Worm (Caenorhabditis elegans) whole organism, L4/young adult: ENCODE measurements around the gene col-146.

Source experiments
- W03F9.2 ChIP-seq: fragments of 150-350 bp; optimal IDR thresholded peaks from 2 replicates; lab custom pipeline; 2014; ENCODE audit warnings: missing biosample characterization, missing genetic modification characterization
- him-1 ChIP-seq: sonication (generic microtip); optimal IDR thresholded peaks from 2 replicates; lab custom pipeline; 2016; ENCODE audit warnings: missing genotype, missing genetic modification reagents, missing genetic modification characterization, missing compliant biosample characterization

DNA sequence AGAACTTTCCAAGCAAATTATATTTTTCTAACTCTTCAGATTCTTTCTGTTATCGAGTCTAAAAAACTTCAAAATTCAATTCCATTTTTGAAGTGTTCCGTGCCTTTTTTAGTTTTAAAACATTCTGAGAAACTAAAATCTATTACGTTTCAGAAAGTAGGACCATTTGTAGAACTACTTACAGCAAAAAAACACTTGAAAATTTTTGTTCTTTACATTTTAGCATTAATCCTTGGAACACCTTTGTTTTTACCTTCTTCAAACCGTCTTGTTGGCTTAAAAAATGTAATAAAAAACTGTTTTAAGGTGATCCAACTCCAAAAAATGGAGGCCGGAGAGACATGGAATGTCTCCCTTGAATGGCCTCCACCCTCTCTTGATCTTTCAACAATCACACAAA, 21.5 kb upstream of the col-146 start, which contains the start of gene dop-2:
- TF ChIP-seq him-1 (tag; lab: Kevin White, UChicago) (no peak), W03F9.2 (no peak)
